Fruit fly (Drosophila melanogaster) whole organism, embryonic: ENCODE results near the gene tomb.

ENCODE experiments used
- Abd-B ChIP-seq: fragments of 200-800 bp; sonication (Bioruptor generic); optimal IDR thresholded peaks from 2 replicates; lab custom pipeline; 2018; ENCODE audit warnings: missing biosample characterization, mild to moderate bottlenecking, missing genetic modification characterization, moderate library complexity
- Bgb ChIP-seq: fragments of 200-800 bp; sonication (Bioruptor generic); IDR thresholded peaks from 2 replicates; pipeline ENCODE4 v1.3.6; 2022; ENCODE audit warnings: missing biosample characterization, missing genetic modification characterization; ENCODE audit not compliant: partially characterized antibody
- CG10321 ChIP-seq: fragments of 200-800 bp; sonication (Bioruptor generic); IDR thresholded peaks from 2 replicates; pipeline ENCODE4 v1.3.6; 2022; ENCODE audit warnings: missing biosample characterization, missing genetic modification characterization
- CG13287 ChIP-seq: fragments of 200-800 bp; sonication (Bioruptor generic); IDR thresholded peaks from 2 replicates; pipeline ENCODE4 v1.3.6; 2022; ENCODE audit warnings: missing biosample characterization, missing genetic modification characterization; ENCODE audit not compliant: partially characterized antibody
- CG14441 ChIP-seq: fragments of 200-800 bp; sonication (Bioruptor generic); IDR thresholded peaks from 2 replicates; pipeline ENCODE4 v1.3.6; 2022; ENCODE audit warnings: missing biosample characterization, missing genetic modification characterization
- CG14710 ChIP-seq: fragments of 200-800 bp; sonication (Bioruptor generic); optimal IDR thresholded peaks from 3 replicates; lab custom pipeline; 2019; ENCODE audit warnings: missing biosample characterization, mild to moderate bottlenecking, missing genetic modification characterization, moderate library complexity
- CG1603 ChIP-seq: fragments of 200-800 bp; sonication (Bioruptor generic); optimal IDR thresholded peaks from 2 replicates; lab custom pipeline; 2019; ENCODE audit warnings: missing biosample characterization, mild to moderate bottlenecking, missing genetic modification characterization, moderate library complexity
- CG16813 ChIP-seq: fragments of 200-800 bp; sonication (Bioruptor generic); IDR thresholded peaks from 3 replicates; pipeline ENCODE4 v1.3.6; 2022; ENCODE audit warnings: missing biosample characterization, missing genetic modification characterization; ENCODE audit not compliant: partially characterized antibody
- CG17361 ChIP-seq: fragments of 200-800 bp; sonication (Bioruptor generic); IDR thresholded peaks from 3 replicates; pipeline ENCODE4 v1.3.6; 2022; ENCODE audit warnings: missing biosample characterization, missing genetic modification characterization
- CG1792 ChIP-seq: fragments of 200-800 bp; sonication (Bioruptor generic); optimal IDR thresholded peaks from 2 replicates; lab custom pipeline; 2016; ENCODE audit warnings: missing biosample characterization, missing genetic modification characterization
- CG2129 ChIP-seq: fragments of 200-800 bp; sonication (Bioruptor generic); IDR thresholded peaks from 2 replicates; pipeline ENCODE4 v1.3.6; 2022; ENCODE audit warnings: missing biosample characterization, missing genetic modification characterization; ENCODE audit not compliant: partially characterized antibody
- CG3726 ChIP-seq: fragments of 200-800 bp; sonication (Bioruptor generic); IDR thresholded peaks from 3 replicates; pipeline ENCODE4, ENCODE4 v1.3.6; 2022; ENCODE audit warnings: missing biosample characterization, missing genetic modification characterization
- CG4617 ChIP-seq: fragments of 200-800 bp; sonication (Bioruptor generic); optimal IDR thresholded peaks from 3 replicates; lab custom pipeline; 2016; ENCODE audit warnings: missing biosample characterization, missing genetic modification characterization, borderline replicate concordance
- CG6175 ChIP-seq: fragments of 200-800 bp; sonication (Bioruptor generic); IDR thresholded peaks from 3 replicates; pipeline ENCODE4 v1.3.6; 2022; ENCODE audit warnings: missing biosample characterization, missing genetic modification characterization
- CG6791 ChIP-seq: fragments of 200-800 bp; sonication (Bioruptor generic); IDR thresholded peaks from 3 replicates; pipeline ENCODE4 v1.3.6; 2022; ENCODE audit warnings: missing biosample characterization, missing genetic modification characterization; ENCODE audit not compliant: partially characterized antibody
- CG7928 ChIP-seq: fragments of 200-800 bp; sonication (Bioruptor generic); optimal IDR thresholded peaks from 2 replicates; lab custom pipeline; 2017; ENCODE audit warnings: missing biosample characterization, mild to moderate bottlenecking, missing genetic modification characterization
- CG9727 ChIP-seq: fragments of 200-800 bp; sonication (Bioruptor generic); optimal IDR thresholded peaks from 3 replicates; lab custom pipeline; 2017; ENCODE audit warnings: missing biosample characterization, mild to moderate bottlenecking, missing genetic modification characterization
- CTCF ChIP-seq: fragments of 200-800 bp; sonication (Bioruptor generic); optimal IDR thresholded peaks from 2 replicates; lab custom pipeline; 2017; ENCODE audit warnings: missing biosample characterization, mild to moderate bottlenecking, missing genetic modification characterization, moderate library complexity
- Doc3 ChIP-seq: fragments of 200-800 bp; sonication (Bioruptor generic); IDR thresholded peaks from 3 replicates; pipeline ENCODE4 v1.3.6; 2022; ENCODE audit warnings: missing biosample characterization, missing genetic modification characterization; ENCODE audit not compliant: partially characterized antibody
- Dp ChIP-seq: fragments of 200-800 bp; sonication (Bioruptor generic); optimal IDR thresholded peaks from 2 replicates; lab custom pipeline; 2018; ENCODE audit warnings: missing biosample characterization, mild to moderate bottlenecking, missing genetic modification characterization, moderate library complexity
- Dref ChIP-seq: fragments of 200-800 bp; sonication (Bioruptor generic); IDR thresholded peaks from 2 replicates; pipeline ENCODE4 v1.3.6; 2022; ENCODE audit warnings: missing biosample characterization, missing genetic modification characterization
- E2f2 ChIP-seq: fragments of 200-800 bp; sonication (Bioruptor generic); IDR thresholded peaks from 2 replicates; pipeline ENCODE4 v1.3.6; 2022; ENCODE audit warnings: missing biosample characterization, missing genetic modification characterization
- HLH3B ChIP-seq: fragments of 200-800 bp; sonication (Bioruptor generic); IDR thresholded peaks from 2 replicates; pipeline ENCODE4 v1.3.6; 2022; ENCODE audit warnings: missing biosample characterization, missing genetic modification characterization
- HLH4C ChIP-seq: fragments of 200-800 bp; sonication (Bioruptor generic); IDR thresholded peaks from 3 replicates; pipeline ENCODE4 v1.3.6; 2022; ENCODE audit warnings: missing biosample characterization, missing genetic modification characterization; ENCODE audit not compliant: partially characterized antibody
- HLHmδ ChIP-seq: fragments of 200-800 bp; sonication (Bioruptor generic); optimal IDR thresholded peaks from 2 replicates; lab custom pipeline; 2018; ENCODE audit warnings: missing biosample characterization, mild to moderate bottlenecking, missing genetic modification characterization, moderate library complexity
- Lhr ChIP-seq: fragments of 200-800 bp; sonication (Bioruptor generic); optimal IDR thresholded peaks from 3 replicates; lab custom pipeline; 2017; ENCODE audit warnings: mild to moderate bottlenecking, missing biosample characterization, missing genetic modification reagents, missing genetic modification characterization
- Max ChIP-seq: fragments of 200-800 bp; sonication (Bioruptor generic); optimal IDR thresholded peaks from 2 replicates; lab custom pipeline; 2016; ENCODE audit warnings: missing biosample characterization, mild to moderate bottlenecking, missing genetic modification characterization
- NK7.1 ChIP-seq: fragments of 200-800 bp; sonication (Bioruptor generic); optimal IDR thresholded peaks from 3 replicates; lab custom pipeline; 2016; ENCODE audit warnings: missing biosample characterization, missing genetic modification characterization
- Nf-YB ChIP-seq: fragments of 200-800 bp; sonication (Bioruptor generic); optimal IDR thresholded peaks from 3 replicates; lab custom pipeline; 2019; ENCODE audit warnings: missing biosample characterization, mild to moderate bottlenecking, missing genetic modification characterization, moderate library complexity
- NfI ChIP-seq: fragments of 200-800 bp; sonication (Bioruptor generic); optimal IDR thresholded peaks from 3 replicates; lab custom pipeline; 2018; ENCODE audit warnings: missing biosample characterization, mild to moderate bottlenecking, missing genetic modification characterization, moderate library complexity
- Opbp ChIP-seq: fragments of 200-800 bp; sonication (Bioruptor generic); IDR thresholded peaks from 3 replicates; pipeline ENCODE4 v1.3.6; 2022; ENCODE audit warnings: missing biosample characterization, missing genetic modification characterization; ENCODE audit not compliant: partially characterized antibody
- Ptx1 ChIP-seq: fragments of 200-800 bp; sonication (Bioruptor generic); IDR thresholded peaks from 2 replicates; pipeline ENCODE4 v1.3.6; 2022; ENCODE audit warnings: missing biosample characterization, missing genetic modification characterization
- Side ChIP-seq: fragments of 200-800 bp; sonication (Bioruptor generic); optimal IDR thresholded peaks from 2 replicates; lab custom pipeline; 2016; ENCODE audit warnings: missing biosample characterization, missing genetic modification characterization
- Six4 ChIP-seq: fragments of 200-800 bp; sonication (Bioruptor generic); optimal IDR thresholded peaks from 2 replicates; lab custom pipeline; 2016; ENCODE audit warnings: missing biosample characterization, missing genetic modification characterization
- YL-1 ChIP-seq: fragments of 200-800 bp; sonication (Bioruptor generic); optimal IDR thresholded peaks from 3 replicates; lab custom pipeline; 2017; ENCODE audit warnings: missing biosample characterization, mild to moderate bottlenecking, missing genetic modification characterization
- al ChIP-seq: fragments of 200-800 bp; sonication (Bioruptor generic); IDR thresholded peaks from 2 replicates; pipeline ENCODE4 v1.3.6; 2022; ENCODE audit warnings: missing biosample characterization, missing genetic modification characterization
- cas ChIP-seq: fragments of 200-800 bp; sonication (Bioruptor generic); IDR thresholded peaks from 2 replicates; pipeline ENCODE4 v1.3.6; 2022; ENCODE audit warnings: missing biosample characterization, missing genetic modification characterization
- gfzf ChIP-seq: fragments of 200-800 bp; sonication (Bioruptor generic); optimal IDR thresholded peaks from 2 replicates; lab custom pipeline; 2016; ENCODE audit warnings: missing biosample characterization, mild to moderate bottlenecking, missing genetic modification characterization, moderate library complexity
- h ChIP-seq: fragments of >200 bp; optimal IDR thresholded peaks from 2 replicates; lab custom pipeline; 2017
- inv ChIP-seq: fragments of 200-800 bp; sonication (Bioruptor generic); IDR thresholded peaks from 2 replicates; pipeline ENCODE4 v1.3.6; 2022; ENCODE audit warnings: missing biosample characterization, missing genetic modification characterization; ENCODE audit not compliant: partially characterized antibody
- nmo ChIP-seq: fragments of 200-800 bp; sonication (Bioruptor generic); optimal IDR thresholded peaks from 2 replicates; lab custom pipeline; 2018; ENCODE audit warnings: missing biosample characterization, mild to moderate bottlenecking, missing genetic modification characterization, moderate library complexity
- pb ChIP-seq: fragments of 200-800 bp; sonication (Bioruptor generic); optimal IDR thresholded peaks from 3 replicates; lab custom pipeline; 2016; ENCODE audit warnings: missing biosample characterization, missing genetic modification characterization
- sc ChIP-seq, 3 experiments: fragments of >200 bp in 2 of 3; fragments of 200-800 bp in 1 of 3; sonication (Bioruptor generic) in 1 of 3; optimal IDR thresholded peaks; 2 replicates in 2 of 3; 3 replicates in 1 of 3; lab custom pipeline; 2017; ENCODE audit warnings: mild to moderate bottlenecking in 1 of 3, missing biosample characterization in 1 of 3, missing genetic modification characterization in 1 of 3, missing genetic modification reagents in 1 of 3
- stwl ChIP-seq: fragments of 200-800 bp; sonication (Bioruptor generic); optimal IDR thresholded peaks from 3 replicates; lab custom pipeline; 2018; ENCODE audit warnings: missing biosample characterization, mild to moderate bottlenecking, missing genetic modification characterization, moderate library complexity
- sug ChIP-seq: fragments of 200-800 bp; optimal IDR thresholded peaks from 2 replicates; lab custom pipeline; 2019; ENCODE audit warnings: missing biosample characterization, mild to moderate bottlenecking, missing genetic modification characterization, moderate library complexity
- tin ChIP-seq: fragments of 200-800 bp; sonication (Bioruptor generic); optimal IDR thresholded peaks from 3 replicates; lab custom pipeline; 2016; ENCODE audit warnings: missing biosample characterization, missing genetic modification characterization
- tna ChIP-seq: fragments of 200-800 bp; sonication (Bioruptor generic); IDR thresholded peaks from 2 replicates; pipeline ENCODE4 v1.3.6; 2022; ENCODE audit warnings: missing biosample characterization, missing genetic modification characterization; ENCODE audit not compliant: partially characterized antibody
- ttk ChIP-seq: fragments of 200-800 bp; sonication (Bioruptor generic); IDR thresholded peaks from 2 replicates; pipeline ENCODE4 v2.1.2; 2022; ENCODE audit warnings: missing biosample characterization, missing genetic modification characterization
- unc-4 ChIP-seq: fragments of 200-800 bp; sonication (Bioruptor generic); IDR thresholded peaks from 2 replicates; pipeline ENCODE4 v1.3.6; 2022; ENCODE audit warnings: missing biosample characterization, missing genetic modification characterization; ENCODE audit not compliant: partially characterized antibody
- zfh2 ChIP-seq: fragments of 200-800 bp; sonication (Bioruptor generic); optimal IDR thresholded peaks from 2 replicates; lab custom pipeline; 2016; ENCODE audit warnings: missing biosample characterization, missing genetic modification characterization

The tomb gene

DNA sequence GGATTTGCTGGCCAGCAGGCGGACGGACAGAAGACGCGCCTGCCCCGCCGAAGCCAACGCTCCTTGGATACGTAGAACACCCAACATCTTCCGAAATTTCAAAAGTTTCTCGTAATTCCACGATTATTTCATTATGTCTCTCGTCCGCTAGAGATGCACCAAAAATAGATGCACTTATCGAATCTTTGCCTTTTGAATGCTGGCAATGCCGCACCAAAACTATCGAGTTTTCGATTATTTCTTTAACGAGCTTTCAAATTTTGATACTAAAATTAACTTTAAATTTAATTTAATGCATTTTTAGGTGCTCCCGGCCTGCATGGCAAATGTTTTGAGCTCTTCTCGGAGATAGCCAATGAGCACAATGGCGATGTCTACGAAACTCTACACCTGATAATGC lies 4.5 kb downstream of the tomb start, which contains the start of gene Coq6 (continued):
- no peak for TF ChIP-seq HLHmδ (GFP tag; lab: Kevin White, UChicago)
- no peak for TF ChIP-seq Lhr (GFP tag; lab: Kevin White, UChicago)
- no peak for TF ChIP-seq CG4617
- no peak for TF ChIP-seq NfI
- TF ChIP-seq CG14710 (tag; lab: Kevin White, UChicago), result peak; percentile 39
- no peak for TF ChIP-seq Side
- TF ChIP-seq sug, result no peak
- TF ChIP-seq zfh2 (GFP tag; lab: Kevin White, UChicago), result no peak
- no peak for TF ChIP-seq CG1603
- no peak for TF ChIP-seq Six4 (GFP tag; lab: Kevin White, UChicago)
- no peak for TF ChIP-seq inv
- TF ChIP-seq sc (optimal IDR thresholded peaks at IDR 0.05; lab: Kevin White, UChicago), result no peak
- TF ChIP-seq sc (GFP tag; optimal IDR thresholded peaks at IDR 0.05; lab: Kevin White, UChicago), result no peak
- peak; percentile 68 for TF ChIP-seq unc-4 (GFP tag; lab: Robert Waterston, UW)
- no peak for TF ChIP-seq CG17361 (GFP tag; lab: Robert Waterston, UW)
- TF ChIP-seq CG1792, result no peak
- TF ChIP-seq CG10321 (GFP tag; lab: Robert Waterston, UW), result no peak
- no peak for TF ChIP-seq CG9727 (GFP tag; lab: Kevin White, UChicago)
- no peak for TF ChIP-seq al (GFP tag; lab: Robert Waterston, UW)
- no peak for TF ChIP-seq Nf-YB (GFP tag; lab: Kevin White, UChicago)
- TF ChIP-seq gfzf, result peak; percentile 0
- no peak for TF ChIP-seq NK7.1 (GFP tag; lab: Kevin White, UChicago)
- peak; percentile 19 for TF ChIP-seq YL-1 (GFP tag; lab: Kevin White, UChicago)
- TF ChIP-seq CG2129, result 0 out of 2 replicates have a peak, but pooled peaks have one; percentile 18
- no peak for TF ChIP-seq CG7928 (GFP tag; lab: Kevin White, UChicago)
- no peak for TF ChIP-seq CG3726 (GFP tag; lab: Robert Waterston, UW)
- TF ChIP-seq CG6175, result no peak
- peak; percentile 51; the same call in 2 of the 3 replicates for TF ChIP-seq CG16813 (GFP tag; lab: Robert Waterston, UW)
- peak; percentile 74 for TF ChIP-seq Dref (GFP tag; lab: Robert Waterston, UW)
- TF ChIP-seq Max (GFP tag; lab: Kevin White, UChicago), result no peak
- TF ChIP-seq pb (GFP tag; lab: Kevin White, UChicago), result no peak
- TF ChIP-seq Opbp (GFP tag; lab: Robert Waterston, UW), result peak; percentile 53; the same call in 2 of the 3 replicates
- TF ChIP-seq E2f2 (GFP tag; lab: Robert Waterston, UW), result peak; percentile 74
- no peak for TF ChIP-seq CTCF (GFP tag; lab: Kevin White, UChicago)
- TF ChIP-seq Doc3, result peak; percentile 65
- TF ChIP-seq Ptx1 (GFP tag; lab: Robert Waterston, UW), result 0 out of 2 replicates have a peak, but pooled peaks have one; percentile 16
- no peak for TF ChIP-seq h
- TF ChIP-seq nmo, result peak; percentile 14
- TF ChIP-seq Bgb (GFP tag; lab: Robert Waterston, UW), result peak; percentile 47; the same call in 1 of the 2 replicates
- TF ChIP-seq CG6791 (GFP tag; lab: Robert Waterston, UW), result peak; percentile 75
- 0 out of 2 replicates have a peak, but pooled peaks have one; percentile 30 for TF ChIP-seq tna (GFP tag; lab: Robert Waterston, UW)
- no peak for TF ChIP-seq tin (GFP tag; lab: Kevin White, UChicago)
- peak; percentile 56 for TF ChIP-seq Dp
- TF ChIP-seq stwl (tag; lab: Kevin White, UChicago), result peak; percentile 83
- no peak for TF ChIP-seq HLH3B (GFP tag; lab: Robert Waterston, UW)
- TF ChIP-seq HLH4C (GFP tag; lab: Robert Waterston, UW), result peak; percentile 65; the same call in 2 of the 3 replicates
- TF ChIP-seq CG13287 (GFP tag; lab: Robert Waterston, UW), result peak; percentile 78
- TF ChIP-seq CG14441 (GFP tag; lab: Robert Waterston, UW), result no peak
- no peak for TF ChIP-seq ttk
- TF ChIP-seq cas (GFP tag; lab: Robert Waterston, UW), result no peak
- peak; percentile 13 for TF ChIP-seq Abd-B (GFP tag; lab: Kevin White, UChicago)
